Worm (Caenorhabditis elegans) whole organism, young adult: ENCODE measurements around the gene tag-124.

Experiments used
- B0019.2 ChIP-seq: fragments of 200-800 bp; sonication (Bioruptor generic); conservative IDR thresholded peaks from 2 replicates; pipeline ENCODE4 v1.3.6; 2022; ENCODE audit warnings: missing genetic modification reagents, missing genetic modification characterization, missing compliant biosample characterization
- C17E4.6 ChIP-seq: fragments of 200-800 bp; sonication (Bioruptor generic); IDR thresholded peaks from 2 replicates; pipeline ENCODE4 v1.3.6; 2022; ENCODE audit warnings: missing genetic modification reagents, missing genetic modification characterization, missing compliant biosample characterization
- D2030.7 ChIP-seq: fragments of 200-800 bp; sonication (Bioruptor generic); IDR thresholded peaks from 2 replicates; pipeline ENCODE4 v1.3.6; 2022; ENCODE audit warnings: missing genetic modification reagents, missing genetic modification characterization, missing compliant biosample characterization
- F33H1.4 ChIP-seq: fragments of 200-800 bp; sonication (Bioruptor generic); IDR thresholded peaks from 2 replicates; pipeline ENCODE4 v1.3.6; 2022; ENCODE audit warnings: missing genetic modification reagents, missing genetic modification characterization, missing compliant biosample characterization
- F52B5.7 ChIP-seq: sonication (generic microtip); optimal IDR thresholded peaks from 2 replicates; lab custom pipeline; 2016; ENCODE audit warnings: mild to moderate bottlenecking, missing genetic modification characterization, missing compliant biosample characterization
- F57C9.4 ChIP-seq: sonication (generic microtip); optimal IDR thresholded peaks from 2 replicates; lab custom pipeline; 2017; ENCODE audit warnings: mild to moderate bottlenecking, missing genetic modification characterization, missing compliant biosample characterization
- K11D2.4 ChIP-seq: fragments of 200-800 bp; sonication (Bioruptor generic); IDR thresholded peaks from 2 replicates; pipeline ENCODE4 v1.3.6; 2022; ENCODE audit warnings: missing genetic modification reagents, missing genetic modification characterization, missing compliant biosample characterization
- T07F8.4 ChIP-seq: sonication (generic microtip); optimal IDR thresholded peaks from 2 replicates; lab custom pipeline; 2016; ENCODE audit warnings: mild to moderate bottlenecking, missing genetic modification characterization, moderate library complexity, missing compliant biosample characterization
- Y53G8AR.9 ChIP-seq: fragments of 200-800 bp; sonication (Bioruptor generic); conservative IDR thresholded peaks from 2 replicates; pipeline ENCODE4 v1.3.6; 2022; ENCODE audit warnings: missing genetic modification reagents, missing genetic modification characterization, missing compliant biosample characterization
- Y56A3A.18 ChIP-seq: fragments of 200-800 bp; sonication (Bioruptor generic); IDR thresholded peaks from 2 replicates; pipeline ENCODE4 v1.3.6; 2022; ENCODE audit warnings: missing genetic modification reagents, missing genetic modification characterization, missing compliant biosample characterization
- Y67H2A.10 ChIP-seq: fragments of 200-800 bp; sonication (Bioruptor generic); conservative IDR thresholded peaks from 2 replicates; pipeline ENCODE4 v1.3.6; 2022; ENCODE audit warnings: missing genetic modification reagents, missing genetic modification characterization, missing compliant biosample characterization
- akir-1 ChIP-seq: fragments of 200-800 bp; sonication (Bioruptor generic); optimal IDR thresholded peaks from 2 replicates; lab custom pipeline; 2018; ENCODE audit warnings: mild to moderate bottlenecking, missing genetic modification characterization, moderate library complexity, missing compliant biosample characterization
- aptf-2 ChIP-seq: fragments of 200-800 bp; sonication (Bioruptor generic); conservative IDR thresholded peaks from 2 replicates; pipeline ENCODE4 v1.3.6; 2022; ENCODE audit warnings: missing genetic modification reagents, missing genetic modification characterization, missing compliant biosample characterization
- aptf-3 ChIP-seq: fragments of 200-800 bp; sonication (Bioruptor generic); IDR thresholded peaks from 2 replicates; pipeline ENCODE4 v1.3.6; 2022; ENCODE audit warnings: missing genetic modification characterization, missing compliant biosample characterization
- atf-7 ChIP-seq: sonication (generic microtip); optimal IDR thresholded peaks from 2 replicates; lab custom pipeline; 2017; ENCODE audit warnings: mild to moderate bottlenecking, missing genetic modification characterization, missing compliant biosample characterization
- athp-1 ChIP-seq: sonication (generic microtip); optimal IDR thresholded peaks from 2 replicates; lab custom pipeline; 2017; ENCODE audit warnings: mild to moderate bottlenecking, missing genetic modification characterization, missing compliant biosample characterization
- attf-3 ChIP-seq: fragments of 200-800 bp; sonication (Bioruptor generic); conservative IDR thresholded peaks from 2 replicates; pipeline ENCODE4 v1.3.6; 2022; ENCODE audit warnings: missing genetic modification reagents, missing genetic modification characterization, missing compliant biosample characterization
- attf-6 ChIP-seq: fragments of 200-800 bp; sonication (Bioruptor generic); IDR thresholded peaks from 2 replicates; pipeline ENCODE4 v1.3.6; 2022; ENCODE audit warnings: missing genetic modification reagents, missing genetic modification characterization, missing compliant biosample characterization
- ccch-3 ChIP-seq: fragments of 200-800 bp; sonication (Bioruptor generic); optimal IDR thresholded peaks from 2 replicates; lab custom pipeline; 2018; ENCODE audit warnings: mild to moderate bottlenecking, missing genetic modification characterization, missing compliant biosample characterization
- cebp-2 ChIP-seq: fragments of 200-800 bp; sonication (Bioruptor generic); IDR thresholded peaks from 2 replicates; pipeline ENCODE4 v1.3.6; 2022; ENCODE audit warnings: missing genetic modification characterization, missing compliant biosample characterization
- ceh-100 ChIP-seq: fragments of 200-800 bp; sonication (Bioruptor generic); IDR thresholded peaks from 2 replicates; pipeline ENCODE4 v1.3.6; 2022; ENCODE audit warnings: missing genetic modification reagents, missing genetic modification characterization, missing compliant biosample characterization
- ceh-40 ChIP-seq: fragments of 200-800 bp; sonication (Bioruptor generic); IDR thresholded peaks from 2 replicates; pipeline ENCODE4 v1.3.6; 2022; ENCODE audit warnings: missing genetic modification characterization, missing compliant biosample characterization
- chd-7 ChIP-seq: sonication (generic microtip); optimal IDR thresholded peaks from 2 replicates; lab custom pipeline; 2016; ENCODE audit warnings: mild to moderate bottlenecking, missing genetic modification characterization, moderate library complexity, missing compliant biosample characterization
- dpff-1 ChIP-seq: sonication (generic microtip); optimal IDR thresholded peaks from 2 replicates; lab custom pipeline; 2017; ENCODE audit warnings: mild to moderate bottlenecking, missing genetic modification characterization, missing compliant biosample characterization
- dpl-1 ChIP-seq: fragments of 150-350 bp; optimal IDR thresholded peaks from 2 replicates; lab custom pipeline; 2014; ENCODE audit warnings: missing biosample characterization, missing genetic modification reagents, missing genetic modification characterization
- efl-1 ChIP-seq: fragments of 150-350 bp; optimal IDR thresholded peaks from 2 replicates; lab custom pipeline; 2014; ENCODE audit warnings: missing biosample characterization, missing genetic modification reagents, missing genetic modification characterization
- egrh-3 ChIP-seq: fragments of 200-800 bp; sonication (Bioruptor generic); IDR thresholded peaks from 2 replicates; pipeline ENCODE4 v1.3.6; 2022; ENCODE audit warnings: missing genetic modification reagents, missing genetic modification characterization, missing compliant biosample characterization
- ets-4 ChIP-seq: fragments of 200-800 bp; sonication (Bioruptor generic); optimal IDR thresholded peaks from 2 replicates; lab custom pipeline; 2018; ENCODE audit warnings: mild to moderate bottlenecking, missing genetic modification characterization, missing compliant biosample characterization
- him-1 ChIP-seq: sonication (generic microtip); optimal IDR thresholded peaks from 2 replicates; lab custom pipeline; 2016; ENCODE audit warnings: missing genotype, missing genetic modification reagents, missing genetic modification characterization, missing compliant biosample characterization
- hlh-12 ChIP-seq: sonication (generic microtip); optimal IDR thresholded peaks from 2 replicates; lab custom pipeline; 2016; ENCODE audit warnings: missing genetic modification characterization, missing compliant biosample characterization
- lag-1 ChIP-seq: fragments of 200-800 bp; sonication (Bioruptor generic); IDR thresholded peaks from 2 replicates; pipeline ENCODE4 v1.3.6; 2022; ENCODE audit warnings: missing genetic modification reagents, missing genetic modification characterization, missing compliant biosample characterization
- let-607 ChIP-seq, 2 experiments: fragments of 200-800 bp in 1 of 2; sonication (Bioruptor generic) in 1 of 2; sonication (generic microtip) in 1 of 2; optimal IDR thresholded peaks; 2 replicates each; lab custom pipeline; 2016 to 2018; ENCODE audit warnings: mild to moderate bottlenecking in 2 of 2, missing compliant biosample characterization in 2 of 2, missing genetic modification characterization in 2 of 2, moderate library complexity in 2 of 2, missing genotype in 1 of 2
- lir-1 ChIP-seq: fragments of 200-800 bp; sonication (Bioruptor generic); conservative IDR thresholded peaks from 2 replicates; pipeline ENCODE4 v1.3.6; 2022; ENCODE audit warnings: missing genetic modification reagents, missing genetic modification characterization, missing compliant biosample characterization
- lsl-1 ChIP-seq: fragments of 200-800 bp; sonication (Bioruptor generic); optimal IDR thresholded peaks from 2 replicates; lab custom pipeline; 2018; ENCODE audit warnings: mild to moderate bottlenecking, missing genetic modification characterization, moderate library complexity, missing compliant biosample characterization
- madf-10 ChIP-seq: sonication (generic microtip); optimal IDR thresholded peaks from 2 replicates; lab custom pipeline; 2016; ENCODE audit warnings: mild to moderate bottlenecking, missing genetic modification characterization, missing compliant biosample characterization
- madf-3 ChIP-seq: fragments of 200-800 bp; sonication (Bioruptor generic); IDR thresholded peaks from 2 replicates; pipeline ENCODE4 v1.3.6; 2022; ENCODE audit warnings: missing genetic modification reagents, missing genetic modification characterization, missing compliant biosample characterization
- mel-28 ChIP-seq: sonication (generic microtip); optimal IDR thresholded peaks from 2 replicates; lab custom pipeline; 2016; ENCODE audit warnings: borderline replicate concordance, mild to moderate bottlenecking, missing genetic modification characterization, missing compliant biosample characterization
- nhr-27 ChIP-seq: fragments of 200-800 bp; sonication (Bioruptor generic); optimal IDR thresholded peaks from 2 replicates; lab custom pipeline; 2018; ENCODE audit warnings: mild to moderate bottlenecking, missing genetic modification characterization, moderate library complexity, missing compliant biosample characterization
- nhr-80 ChIP-seq: sonication (generic microtip); optimal IDR thresholded peaks from 2 replicates; lab custom pipeline; 2016; ENCODE audit warnings: missing genetic modification characterization, missing compliant biosample characterization
- pbrm-1 ChIP-seq: fragments of 200-800 bp; sonication (Bioruptor generic); IDR thresholded peaks from 2 replicates; pipeline ENCODE4 v1.3.6; 2022; ENCODE audit warnings: missing genetic modification reagents, missing genetic modification characterization, missing compliant biosample characterization
- rpc-1 ChIP-seq, 2 experiments: fragments of 150-350 bp in 1 of 2; sonication (generic microtip) in 1 of 2; optimal IDR thresholded peaks; 2 replicates each; lab custom pipeline; 2014 to 2018; ENCODE audit warnings: missing biosample characterization in 1 of 2, missing genetic modification characterization in 1 of 2, missing genetic modification reagents in 1 of 2, missing genotype in 1 of 2
- sea-2 ChIP-seq: fragments of 200-800 bp; sonication (Bioruptor generic); IDR thresholded peaks from 2 replicates; pipeline ENCODE4 v1.3.6; 2022; ENCODE audit warnings: missing genetic modification characterization, missing compliant biosample characterization
- snpc-4 ChIP-seq, 5 experiments: fragments of 150-350 bp in 1 of 5; sonication (generic microtip) in 4 of 5; optimal IDR thresholded peaks; 2 replicates each; lab custom pipeline; 2014 to 2018; ENCODE audit warnings: missing genetic modification characterization in 5 of 5, missing biosample characterization in 3 of 5, antibody characterized with exemption in 2 of 5, mild to moderate bottlenecking in 2 of 5, missing compliant biosample characterization in 2 of 5, missing genotype in 2 of 5, moderate library complexity in 2 of 5, missing genetic modification reagents in 1 of 5
- somi-1 ChIP-seq: fragments of 200-800 bp; sonication (Bioruptor generic); optimal IDR thresholded peaks from 2 replicates; lab custom pipeline; 2018; ENCODE audit warnings: mild to moderate bottlenecking, missing genetic modification characterization, missing compliant biosample characterization
- sptf-2 ChIP-seq: fragments of 200-800 bp; sonication (Bioruptor generic); optimal IDR thresholded peaks from 2 replicates; lab custom pipeline; 2018; ENCODE audit warnings: mild to moderate bottlenecking, missing genetic modification characterization, missing compliant biosample characterization
- xnd-1 ChIP-seq: sonication (generic microtip); optimal IDR thresholded peaks from 2 replicates; lab custom pipeline; 2016; ENCODE audit warnings: missing genotype, missing genetic modification reagents, missing genetic modification characterization, missing compliant biosample characterization
- zim-3 ChIP-seq: sonication (generic microtip); optimal IDR thresholded peaks from 2 replicates; lab custom pipeline; 2017; ENCODE audit warnings: mild to moderate bottlenecking, missing genetic modification characterization, moderate library complexity, missing compliant biosample characterization
- ztf-22 ChIP-seq: fragments of 200-800 bp; sonication (Bioruptor generic); optimal IDR thresholded peaks from 2 replicates; lab custom pipeline; 2018; ENCODE audit warnings: mild to moderate bottlenecking, missing genetic modification characterization, moderate library complexity, missing compliant biosample characterization
- ztf-28 ChIP-seq: fragments of 200-800 bp; sonication (Bioruptor generic); IDR thresholded peaks from 2 replicates; pipeline ENCODE4 v1.3.6; 2022; ENCODE audit warnings: missing genetic modification reagents, missing genetic modification characterization, missing compliant biosample characterization

tag-124 gene

ce11 chrII:9619402-9619862, 28.3 kb downstream of the tag-124 start:
- TF ChIP-seq T07F8.4 (tag; lab: Kevin White, UChicago) (no peak), akir-1 (no peak), ets-4 (GFP tag; lab: Kevin White, UChicago) (peak; percentile 94), rpc-1 (optimal IDR thresholded peaks at IDR 0.05; lab: Kevin White, UChicago) (no peak), rpc-1 (tag; optimal IDR thresholded peaks at IDR 0.05; lab: Kevin White, UChicago) (no peak), lag-1 (no peak), ceh-100 (GFP tag; lab: Robert Waterston, UW) (no peak), Y56A3A.18 (GFP tag; lab: Robert Waterston, UW) (0 out of 2 replicates have a peak, but pooled peaks have one; percentile 36), F33H1.4 (GFP tag; lab: Robert Waterston, UW) (no peak), efl-1 (no peak), lsl-1 (GFP tag; lab: Kevin White, UChicago) (no peak), xnd-1 (tag; lab: Kevin White, UChicago) (no peak), Y67H2A.10 (GFP tag; lab: Robert Waterston, UW) (no peak), hlh-12 (tag; lab: Kevin White, UChicago) (no peak), F52B5.7 (tag; lab: Kevin White, UChicago) (no peak), lir-1 (GFP tag; lab: Robert Waterston, UW) (no peak), aptf-2 (GFP tag; lab: Robert Waterston, UW) (no peak), ccch-3 (GFP tag; lab: Kevin White, UChicago) (no peak), attf-6 (GFP tag; lab: Robert Waterston, UW) (no peak), ceh-40 (GFP tag; lab: Robert Waterston, UW) (no peak), atf-7 (tag; lab: Kevin White, UChicago) (peak; percentile 47), attf-3 (GFP tag; lab: Robert Waterston, UW) (no peak), aptf-3 (GFP tag; lab: Robert Waterston, UW) (no peak), zim-3 (tag; lab: Kevin White, UChicago) (peak; percentile 15), madf-3 (GFP tag; lab: Robert Waterston, UW) (no peak), C17E4.6 (GFP tag; lab: Robert Waterston, UW) (no peak), nhr-80 (tag; lab: Kevin White, UChicago) (peak; percentile 92), ztf-22 (peak; percentile 76), cebp-2 (GFP tag; lab: Robert Waterston, UW) (no peak), mel-28 (tag; lab: Kevin White, UChicago) (no peak), pbrm-1 (no peak), D2030.7 (GFP tag; lab: Robert Waterston, UW) (no peak), ztf-28 (GFP tag; lab: Robert Waterston, UW) (no peak), him-1 (tag; lab: Kevin White, UChicago) (no peak), dpff-1 (no peak), madf-10 (tag; lab: Kevin White, UChicago) (peak; percentile 15), B0019.2 (no peak), nhr-27 (tag; lab: Kevin White, UChicago) (no peak), chd-7 (tag; lab: Kevin White, UChicago) (no peak), snpc-4 (GFP tag; optimal IDR thresholded peaks at IDR 0.05; lab: Kevin White, UChicago) (no peak), snpc-4 (tag; optimal IDR thresholded peaks at IDR 0.05; lab: Kevin White, UChicago) (peak in 3 of 4 experiments; percentile 3 to 32 (median 6)), F57C9.4 (tag; lab: Kevin White, UChicago) (peak; percentile 43), sptf-2 (GFP tag; lab: Kevin White, UChicago) (no peak), dpl-1 (GFP tag; lab: Kevin White, UChicago) (no peak), egrh-3 (no peak), athp-1 (tag; lab: Kevin White, UChicago) (no peak), let-607 (tag; optimal IDR thresholded peaks at IDR 0.05; lab: Kevin White, UChicago) (peak; percentile 80 to 94), Y53G8AR.9 (no peak; the same call in 1 of the 2 replicates), K11D2.4 (peak; percentile 19; the same call in 1 of the 2 replicates), somi-1 (GFP tag; lab: Kevin White, UChicago) (peak; percentile 56), sea-2 (GFP tag; lab: Robert Waterston, UW) (no peak)
